Fruit fly (Drosophila melanogaster): Measurements from ENCODE around the gene htk.

DNA sequence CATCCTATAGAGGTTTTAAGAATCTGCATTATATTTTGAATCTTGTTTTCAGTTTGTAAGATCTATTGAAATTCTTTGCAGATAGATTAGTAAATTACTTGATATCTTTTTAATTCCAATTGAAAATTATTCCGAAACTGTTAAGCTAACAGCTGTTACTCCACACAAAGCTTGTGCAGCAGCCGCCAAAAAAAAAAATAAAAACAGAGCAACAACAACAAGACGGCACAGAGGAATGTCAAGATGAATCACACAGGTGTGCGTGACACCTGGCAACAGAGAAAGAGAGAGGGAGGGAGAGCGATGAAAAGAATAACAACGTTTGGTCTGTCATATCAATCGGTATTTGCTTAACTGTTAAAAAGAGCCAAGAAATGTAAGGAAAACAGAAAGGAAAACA, 8.5 kb upstream of the htk start:
- TF ChIP-seq fd96Ca (GFP tag; IDR thresholded peaks at IDR 0.05) (no peak), EcR (GFP tag; optimal IDR thresholded peaks at IDR 0.05) (no peak), CG12605 (GFP tag; IDR thresholded peaks at IDR 0.05) (no peak), CG14655 (GFP tag; optimal IDR thresholded peaks at IDR 0.05) (no peak), Snoo (tag; optimal IDR thresholded peaks at IDR 0.05) (no peak), CG10348 (GFP tag; IDR thresholded peaks at IDR 0.05) (no peak), CG8159 (tag; optimal IDR thresholded peaks at IDR 0.05) (no peak)

All from whole organism, pupa.